Worm (Caenorhabditis elegans): ENCODE measurements around the gene aakg-1.

ce11 chrIII:12556104-12556503 lies 19.1 kb downstream of the aakg-1 start:
- TF ChIP-seq nhr-76 (tag; optimal IDR thresholded peaks at IDR 0.05) (no peak), lsy-2 (tag; optimal IDR thresholded peaks at IDR 0.05) (no peak), pha-4 (tag; optimal IDR thresholded peaks at IDR 0.05) (peak; percentile 18), cnd-1 (tag; optimal IDR thresholded peaks at IDR 0.05) (no peak), nhr-237 (tag; optimal IDR thresholded peaks at IDR 0.05) (no peak), ztf-11 (tag; optimal IDR thresholded peaks at IDR 0.05) (no peak), unc-39 (tag; optimal IDR thresholded peaks at IDR 0.05) (no peak), unc-120 (tag; optimal IDR thresholded peaks at IDR 0.05; ENCODE audit: poor library complexity, severe bottlenecking) (no peak), mab-5 (tag; optimal IDR thresholded peaks at IDR 0.05) (no peak), mep-1 (tag; optimal IDR thresholded peaks at IDR 0.05) (no peak)
